Worm (Caenorhabditis elegans) whole organism, L1 larva: ENCODE results near the gene ZK856.4.

Source experiments
- C04F5.9 ChIP-seq: sonication (generic microtip); optimal IDR thresholded peaks from 2 replicates; lab custom pipeline; 2016; ENCODE audit warnings: missing genetic modification characterization, missing compliant biosample characterization
- C16A3.4 ChIP-seq: fragments of 150-350 bp; optimal IDR thresholded peaks from 2 replicates; lab custom pipeline; 2014; ENCODE audit warnings: missing biosample characterization, missing genetic modification characterization
- F16B12.6 ChIP-seq: fragments of 150-350 bp; optimal IDR thresholded peaks from 2 replicates; lab custom pipeline; 2014; ENCODE audit warnings: missing biosample characterization, missing genetic modification characterization
- aly-2 ChIP-seq: fragments of 150-350 bp; optimal IDR thresholded peaks from 2 replicates; lab custom pipeline; 2014; ENCODE audit warnings: missing biosample characterization, missing genetic modification characterization
- blmp-1 ChIP-seq: fragments of 150-350 bp; optimal IDR thresholded peaks from 2 replicates; lab custom pipeline; 2014; ENCODE audit warnings: missing biosample characterization, missing genetic modification characterization
- ceh-63 ChIP-seq: fragments of 200-800 bp; sonication (Bioruptor generic); optimal IDR thresholded peaks from 2 replicates; lab custom pipeline; 2018; ENCODE audit warnings: mild to moderate bottlenecking, missing genetic modification characterization, missing compliant biosample characterization
- ceh-8 ChIP-seq: fragments of 200-800 bp; sonication (Bioruptor generic); optimal IDR thresholded peaks from 2 replicates; lab custom pipeline; 2018; ENCODE audit warnings: mild to moderate bottlenecking, missing genetic modification characterization, moderate library complexity, missing compliant biosample characterization
- ceh-90 ChIP-seq: sonication (generic microtip); optimal IDR thresholded peaks from 2 replicates; lab custom pipeline; 2016; ENCODE audit warnings: missing genetic modification characterization, missing compliant biosample characterization
- ces-1 ChIP-seq: fragments of 150-350 bp; optimal IDR thresholded peaks from 2 replicates; lab custom pipeline; 2014; ENCODE audit warnings: missing biosample characterization, missing genetic modification reagents, missing genetic modification characterization
- dsc-1 ChIP-seq: sonication (generic microtip); optimal IDR thresholded peaks from 2 replicates; lab custom pipeline; 2016; ENCODE audit warnings: mild to moderate bottlenecking, missing genetic modification characterization, missing compliant biosample characterization
- egl-13 ChIP-seq: sonication (generic microtip); optimal IDR thresholded peaks from 2 replicates; lab custom pipeline; 2016; ENCODE audit warnings: missing genotype, missing genetic modification reagents, missing genetic modification characterization, missing compliant biosample characterization
- egl-27 ChIP-seq, 2 experiments: fragments of 150-350 bp in 1 of 2; sonication (generic microtip); optimal IDR thresholded peaks; 3 replicates each; lab custom pipeline; 2017 to 2018; ENCODE audit warnings: missing biosample characterization in 2 of 2, missing genetic modification characterization in 2 of 2, missing genetic modification reagents in 2 of 2
- elt-2 ChIP-seq: sonication (generic microtip); optimal IDR thresholded peaks from 2 replicates; lab custom pipeline; 2016; ENCODE audit warnings: missing genetic modification characterization, mild to moderate bottlenecking, inconsistent platforms, missing compliant biosample characterization, missing genetic modification reagents
- elt-3 ChIP-seq, 6 experiments: fragments of 150-350 bp in 1 of 6; sonication (generic microtip); optimal IDR thresholded peaks; 2 replicates each; lab custom pipeline; 2017 to 2018; ENCODE audit warnings: missing biosample characterization in 6 of 6, missing genetic modification characterization in 6 of 6, inconsistent platforms in 1 of 6
- fkh-4 ChIP-seq: sonication (generic microtip); optimal IDR thresholded peaks from 2 replicates; lab custom pipeline; 2016; ENCODE audit warnings: missing compliant biosample characterization, missing genetic modification characterization, borderline replicate concordance
- fkh-8 ChIP-seq: sonication (generic microtip); optimal IDR thresholded peaks from 2 replicates; lab custom pipeline; 2016; ENCODE audit warnings: mild to moderate bottlenecking, missing genetic modification characterization, missing compliant biosample characterization
- hlh-17 ChIP-seq: fragments of 200-800 bp; sonication (Bioruptor generic); optimal IDR thresholded peaks from 2 replicates; lab custom pipeline; 2018; ENCODE audit warnings: missing genetic modification characterization, mild to moderate bottlenecking, missing compliant biosample characterization, moderate library complexity, borderline replicate concordance
- irx-1 ChIP-seq: sonication (generic microtip); optimal IDR thresholded peaks from 2 replicates; lab custom pipeline; 2016; ENCODE audit warnings: missing genetic modification characterization, missing compliant biosample characterization
- isw-1 ChIP-seq: fragments of 200-800 bp; sonication (Bioruptor generic); IDR thresholded peaks from 2 replicates; pipeline ENCODE4 v1.3.6; 2022; ENCODE audit warnings: missing genetic modification characterization, missing compliant biosample characterization
- lin-14 ChIP-seq: fragments of 200-800 bp; sonication (Bioruptor generic); optimal IDR thresholded peaks from 2 replicates; lab custom pipeline; 2018; ENCODE audit warnings: mild to moderate bottlenecking, missing genetic modification characterization, moderate library complexity, missing compliant biosample characterization
- lin-39 ChIP-seq: fragments of 150-350 bp; optimal IDR thresholded peaks from 2 replicates; lab custom pipeline; 2014; ENCODE audit warnings: missing biosample characterization, missing genetic modification reagents, missing genetic modification characterization
- lir-3 ChIP-seq: sonication (generic microtip); optimal IDR thresholded peaks from 2 replicates; lab custom pipeline; 2016; ENCODE audit warnings: mild to moderate bottlenecking, missing genetic modification characterization, moderate library complexity, missing compliant biosample characterization; ENCODE audit not compliant: poor library complexity
- mab-9 ChIP-seq: fragments of 200-800 bp; sonication (Bioruptor generic); IDR thresholded peaks from 2 replicates; pipeline ENCODE4 v1.3.6; 2022; ENCODE audit warnings: missing genetic modification reagents, missing genetic modification characterization, missing compliant biosample characterization
- nhr-11 ChIP-seq: fragments of 150-350 bp; optimal IDR thresholded peaks from 2 replicates; lab custom pipeline; 2014; ENCODE audit warnings: missing biosample characterization, missing genetic modification characterization
- nhr-12 ChIP-seq: sonication (generic microtip); optimal IDR thresholded peaks from 2 replicates; lab custom pipeline; 2017; ENCODE audit warnings: missing biosample characterization, missing genetic modification characterization
- nhr-19 ChIP-seq: fragments of 200-800 bp; sonication (Bioruptor generic); conservative IDR thresholded peaks from 2 replicates; pipeline ENCODE4 v1.3.6; 2022; ENCODE audit warnings: missing genetic modification characterization, missing compliant biosample characterization
- nhr-20 ChIP-seq: sonication (generic microtip); optimal IDR thresholded peaks from 2 replicates; lab custom pipeline; 2016; ENCODE audit warnings: mild to moderate bottlenecking, missing genetic modification characterization, missing compliant biosample characterization
- nhr-28 ChIP-seq: fragments of 150-350 bp; optimal IDR thresholded peaks from 2 replicates; lab custom pipeline; 2014; ENCODE audit warnings: missing biosample characterization, missing genetic modification characterization
- nhr-47 ChIP-seq: sonication (generic microtip); optimal IDR thresholded peaks from 2 replicates; lab custom pipeline; 2016; ENCODE audit warnings: mild to moderate bottlenecking, missing genetic modification characterization, moderate library complexity, missing compliant biosample characterization
- nhr-71 ChIP-seq: sonication (generic microtip); optimal IDR thresholded peaks from 2 replicates; lab custom pipeline; 2016; ENCODE audit warnings: mild to moderate bottlenecking, missing genetic modification characterization, moderate library complexity, missing compliant biosample characterization
- nhr-77 ChIP-seq: fragments of 150-350 bp; optimal IDR thresholded peaks from 2 replicates; lab custom pipeline; 2014; ENCODE audit warnings: missing biosample characterization, missing genetic modification characterization
- nhr-85 ChIP-seq: sonication (generic microtip); peaks from one replicate; lab custom pipeline; 2016; ENCODE audit warnings: missing genetic modification characterization, inconsistent platforms, missing compliant biosample characterization
- pag-3 ChIP-seq: sonication (generic microtip); optimal IDR thresholded peaks from 2 replicates; lab custom pipeline; 2017; ENCODE audit warnings: missing genetic modification characterization, mild to moderate bottlenecking, missing compliant biosample characterization, antibody characterized with exemption, borderline replicate concordance; ENCODE audit not compliant: insufficient read depth
- pax-3 ChIP-seq: fragments of 200-800 bp; sonication (Bioruptor generic); optimal IDR thresholded peaks from 2 replicates; lab custom pipeline; 2018; ENCODE audit warnings: mild to moderate bottlenecking, missing genetic modification characterization, moderate library complexity, missing compliant biosample characterization
- pqm-1 ChIP-seq: sonication (generic microtip); optimal IDR thresholded peaks from 3 replicates; lab custom pipeline; 2017; ENCODE audit warnings: missing biosample characterization, missing genetic modification characterization
- rnt-1 ChIP-seq: sonication (generic microtip); optimal IDR thresholded peaks from 2 replicates; lab custom pipeline; 2016; ENCODE audit warnings: mild to moderate bottlenecking, missing genetic modification characterization, moderate library complexity, missing compliant biosample characterization
- skn-1 ChIP-seq: fragments of 150-350 bp; optimal IDR thresholded peaks from 2 replicates; lab custom pipeline; 2014; ENCODE audit warnings: missing biosample characterization, missing genetic modification characterization
- tbx-2 ChIP-seq: sonication (generic microtip); optimal IDR thresholded peaks from 2 replicates; lab custom pipeline; 2016; ENCODE audit warnings: missing genetic modification characterization, missing compliant biosample characterization
- tlp-1 ChIP-seq: fragments of 150-350 bp; optimal IDR thresholded peaks from 2 replicates; lab custom pipeline; 2014; ENCODE audit warnings: missing biosample characterization, missing genetic modification characterization
- unc-130 ChIP-seq: fragments of 150-350 bp; optimal IDR thresholded peaks from 2 replicates; lab custom pipeline; 2017; ENCODE audit warnings: missing biosample characterization, missing genetic modification characterization, inconsistent platforms
- unc-62 ChIP-seq: fragments of 150-350 bp; optimal IDR thresholded peaks from 2 replicates; lab custom pipeline; 2014; ENCODE audit warnings: missing biosample characterization, missing genetic modification reagents, missing genetic modification characterization
- unc-86 ChIP-seq: sonication (generic microtip); optimal IDR thresholded peaks from 2 replicates; lab custom pipeline; 2016; ENCODE audit warnings: missing genetic modification characterization, missing compliant biosample characterization
- xbp-1 ChIP-seq: sonication (generic microtip); optimal IDR thresholded peaks from 2 replicates; lab custom pipeline; 2016; ENCODE audit warnings: missing genetic modification characterization, missing compliant biosample characterization
- zag-1 ChIP-seq: fragments of 150-350 bp; optimal IDR thresholded peaks from 2 replicates; lab custom pipeline; 2014; ENCODE audit warnings: missing biosample characterization, missing genetic modification characterization
- ztf-11 ChIP-seq, 2 experiments: sonication (generic microtip); optimal IDR thresholded peaks; 2 replicates each; lab custom pipeline; 2016 to 2017; ENCODE audit warnings: missing genetic modification characterization in 2 of 2, missing biosample characterization in 1 of 2, missing compliant biosample characterization in 1 of 2
- ztf-4 ChIP-seq: fragments of 150-350 bp; optimal IDR thresholded peaks from 2 replicates; lab custom pipeline; 2014; ENCODE audit warnings: missing biosample characterization, missing genetic modification characterization

The ZK856.4 gene

DNA sequence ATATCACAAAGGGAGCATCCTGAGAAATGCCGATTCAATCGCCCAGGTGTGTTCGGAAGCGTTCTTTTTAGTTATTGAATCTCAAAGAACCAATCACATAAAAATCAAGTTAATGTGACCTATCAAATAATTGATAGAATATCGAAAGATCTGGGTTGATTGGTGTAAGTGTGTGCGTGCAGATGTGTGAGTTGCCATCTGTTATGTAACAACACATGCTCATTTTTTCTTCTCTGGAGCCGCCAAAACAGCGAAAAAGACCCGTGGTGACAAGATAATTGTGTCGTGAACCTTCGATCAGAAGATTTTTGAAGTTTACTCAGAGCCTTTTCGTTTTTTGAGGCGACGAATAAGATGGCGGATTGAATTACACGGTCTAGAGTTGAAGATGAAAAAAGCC, 36.3 kb upstream of the ZK856.4 start (continued):
- no peak for TF ChIP-seq egl-13
- TF ChIP-seq lin-39, result no peak
- no peak for TF ChIP-seq pqm-1
- no peak for TF ChIP-seq fkh-4 (tag; lab: Kevin White, UChicago)
- peak; percentile 38 for TF ChIP-seq unc-130 (tag; lab: Kevin White, UChicago)
- TF ChIP-seq nhr-12, result no peak
- TF ChIP-seq F16B12.6 (tag; lab: Kevin White, UChicago), result no peak
- TF ChIP-seq dsc-1 (tag; lab: Kevin White, UChicago), result no peak
- TF ChIP-seq tlp-1 (tag; lab: Kevin White, UChicago), result no peak
- peak; percentile 49 for TF ChIP-seq rnt-1
- no peak for TF ChIP-seq unc-62 (GFP tag; lab: Kevin White, UChicago)
- TF ChIP-seq, all 84 proteins: peak for 10

DNA sequence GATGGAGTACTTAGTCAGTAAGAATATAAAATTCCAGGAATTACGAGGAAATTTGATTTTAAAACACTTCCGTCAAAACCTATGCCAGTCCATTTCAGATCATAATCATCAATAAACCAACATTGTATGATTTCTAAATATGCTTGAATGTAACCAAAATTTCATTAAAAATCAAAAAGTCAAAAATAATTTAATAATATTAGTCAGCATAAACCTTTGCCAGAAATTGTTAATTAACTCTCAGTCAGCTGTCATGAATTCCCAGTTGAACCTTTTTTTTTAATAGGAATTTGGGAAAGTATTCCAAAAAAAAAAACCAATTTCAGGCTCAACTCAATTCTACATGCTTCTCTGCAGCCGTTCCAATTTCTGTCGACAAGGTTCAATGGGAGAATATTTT, 34.7 kb upstream of the ZK856.4 start, which contains the start of gene srsx-26:
Gene srsx-26 (plus strand): TSS at position 301 of the 400 bp plus-strand sequence.
- TF ChIP-seq elt-2, result no peak
- TF ChIP-seq lin-14, result no peak
- no peak for TF ChIP-seq rnt-1
- no peak for TF ChIP-seq egl-13
- peak; percentile 30 for TF ChIP-seq nhr-71 (tag; lab: Kevin White, UChicago)
- peak; percentile 14 for TF ChIP-seq ceh-90 (tag; lab: Kevin White, UChicago)
- TF ChIP-seq C04F5.9 (tag; lab: Kevin White, UChicago), result no peak
- peak; percentile 51 for TF ChIP-seq ceh-8 (GFP tag; lab: Kevin White, UChicago)
- peak; percentile 37 for TF ChIP-seq nhr-47 (tag; lab: Kevin White, UChicago)
- no peak for TF ChIP-seq unc-62 (GFP tag; lab: Kevin White, UChicago)
- TF ChIP-seq hlh-17, result no peak
- TF ChIP-seq fkh-8, result peak; percentile 56

DNA sequence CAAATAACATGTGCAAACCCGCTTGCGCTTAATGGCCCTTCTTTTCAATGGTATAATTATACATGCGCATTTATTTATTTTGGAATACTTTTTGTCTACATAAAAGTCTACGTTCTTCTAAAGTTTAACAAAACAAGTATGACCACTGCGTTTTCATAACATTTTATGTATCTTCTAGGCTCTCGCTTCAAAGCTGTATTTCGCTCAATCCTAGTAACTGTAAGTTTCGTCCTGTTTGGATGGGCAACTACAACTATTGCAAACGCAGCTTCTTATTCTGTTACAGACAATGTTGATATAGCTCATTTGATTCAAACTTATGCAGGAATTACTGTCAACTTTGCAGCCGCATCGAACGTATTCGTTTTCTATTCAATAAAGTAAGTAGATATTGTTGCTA, 33.4 kb upstream of the ZK856.4 start, which contains the start of gene srsx-27:
Gene srsx-27 (plus strand): TSS at position 301 of the 400 bp plus-strand sequence.
- TF ChIP-seq unc-130 (tag; lab: Kevin White, UChicago) (no peak), ceh-63 (GFP tag; lab: Kevin White, UChicago) (no peak), ztf-11 (tag; optimal IDR thresholded peaks at IDR 0.05; lab: Kevin White, UChicago) (no peak), hlh-17 (no peak), elt-3 (tag; optimal IDR thresholded peaks at IDR 0.05; lab: Kevin White, UChicago) (no peak), blmp-1 (tag; lab: Kevin White, UChicago) (no peak), pax-3 (tag; lab: Kevin White, UChicago) (no peak), pag-3 (tag; lab: Kevin White, UChicago) (no peak), nhr-11 (no peak), skn-1 (tag; lab: Kevin White, UChicago) (no peak), nhr-77 (tag; lab: Kevin White, UChicago) (no peak), nhr-20 (tag; lab: Kevin White, UChicago) (no peak), irx-1 (tag; lab: Kevin White, UChicago) (no peak), F16B12.6 (tag; lab: Kevin White, UChicago) (no peak), mab-9 (GFP tag; lab: Robert Waterston, UW) (no peak), zag-1 (tag; lab: Kevin White, UChicago) (no peak), aly-2 (tag; lab: Kevin White, UChicago) (no peak), nhr-19 (GFP tag; lab: Robert Waterston, UW) (no peak), C16A3.4 (no peak), ces-1 (no peak)
- TF ChIP-seq, all 84 proteins: peak for 0

DNA sequence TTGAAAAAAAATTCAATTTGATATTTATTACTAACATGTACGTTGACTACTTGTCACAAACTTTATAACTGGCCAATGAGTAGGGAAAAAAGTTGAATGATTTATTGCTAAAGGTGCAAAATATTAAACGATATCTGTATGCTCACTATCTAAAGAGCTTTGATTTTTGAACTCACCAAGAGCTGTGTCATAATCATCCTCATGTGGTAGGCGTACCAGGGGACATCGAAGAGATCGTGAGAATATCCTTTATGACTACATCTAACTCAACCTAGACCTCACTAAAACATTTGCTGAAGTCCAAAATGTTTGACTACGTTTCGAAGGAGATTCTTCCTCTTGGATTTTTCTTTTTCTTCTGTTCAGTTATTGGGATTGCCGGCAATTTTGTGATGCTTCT, 30.8 kb upstream of the ZK856.4 start, which contains the start of gene srsx-28:
Gene srsx-28 (plus strand): TSS at position 301 of the 400 bp plus-strand sequence.
- TF ChIP-seq C16A3.4, result no peak
- TF ChIP-seq pqm-1, result no peak
- TF ChIP-seq zag-1 (tag; lab: Kevin White, UChicago), result no peak
- TF ChIP-seq unc-86 (tag; lab: Kevin White, UChicago), result no peak
- TF ChIP-seq ztf-4 (tag; lab: Kevin White, UChicago), result no peak
- no peak for TF ChIP-seq lin-14
- TF ChIP-seq xbp-1, result no peak
- TF ChIP-seq lir-3 (tag; lab: Kevin White, UChicago), result no peak
- TF ChIP-seq dsc-1 (tag; lab: Kevin White, UChicago), result no peak
- no peak for TF ChIP-seq F16B12.6 (tag; lab: Kevin White, UChicago)
- no peak for TF ChIP-seq nhr-85 (tag; lab: Kevin White, UChicago)
- TF ChIP-seq tbx-2 (tag; lab: Kevin White, UChicago), result no peak
- no peak for TF ChIP-seq isw-1
- TF ChIP-seq egl-27 (tag; optimal IDR thresholded peaks at IDR 0.05; lab: Kevin White, UChicago), result no peak
- no peak for TF ChIP-seq ztf-11 (tag; optimal IDR thresholded peaks at IDR 0.05; lab: Kevin White, UChicago)
- no peak for TF ChIP-seq nhr-28 (tag; lab: Kevin White, UChicago)
- TF ChIP-seq ceh-63 (GFP tag; lab: Kevin White, UChicago), result no peak
